Worm (Caenorhabditis elegans) whole organism, late embryonic: ENCODE results near the gene R07E4.5.

Experiments
- C08G9.2 ChIP-seq: sonication (generic microtip); optimal IDR thresholded peaks from 2 replicates; lab custom pipeline; 2016; ENCODE audit warnings: mild to moderate bottlenecking, missing genetic modification characterization, moderate library complexity, missing compliant biosample characterization
- C38D4.7 ChIP-seq: fragments of 200-800 bp; sonication (Bioruptor generic); optimal IDR thresholded peaks from 2 replicates; lab custom pipeline; 2018; ENCODE audit warnings: mild to moderate bottlenecking, missing genetic modification characterization, moderate library complexity, missing compliant biosample characterization
- F13H6.1 ChIP-seq: sonication (generic microtip); optimal IDR thresholded peaks from 2 replicates; lab custom pipeline; 2016; ENCODE audit warnings: missing genetic modification characterization, missing compliant biosample characterization
- Y22D7AL.16 ChIP-seq: sonication (generic microtip); optimal IDR thresholded peaks from 2 replicates; lab custom pipeline; 2016; ENCODE audit warnings: missing genetic modification characterization, missing compliant biosample characterization
- ahr-1 ChIP-seq: sonication (generic microtip); optimal IDR thresholded peaks from 2 replicates; lab custom pipeline; 2016; ENCODE audit warnings: missing genetic modification characterization, missing compliant biosample characterization
- ama-1 ChIP-seq: fragments of 150-350 bp; optimal IDR thresholded peaks from 2 replicates; lab custom pipeline; 2014
- ceh-14 ChIP-seq: sonication (generic microtip); optimal IDR thresholded peaks from 2 replicates; lab custom pipeline; 2016; ENCODE audit warnings: missing genotype, missing genetic modification characterization, missing compliant biosample characterization
- ceh-2 ChIP-seq: sonication (generic microtip); optimal IDR thresholded peaks from 2 replicates; lab custom pipeline; 2016; ENCODE audit warnings: missing genotype, missing genetic modification characterization, missing compliant biosample characterization
- ceh-22 ChIP-seq: sonication (generic microtip); optimal IDR thresholded peaks from 2 replicates; lab custom pipeline; 2017; ENCODE audit warnings: missing biosample characterization, missing genetic modification characterization
- ceh-31 ChIP-seq: sonication (generic microtip); optimal IDR thresholded peaks from 2 replicates; lab custom pipeline; 2016; ENCODE audit warnings: missing genetic modification characterization, missing compliant biosample characterization
- ceh-45 ChIP-seq: fragments of 200-800 bp; sonication (Bioruptor generic); IDR thresholded peaks from 2 replicates; pipeline ENCODE4 v1.3.6; 2022; ENCODE audit warnings: missing genetic modification reagents, missing genetic modification characterization, missing compliant biosample characterization
- ceh-48 ChIP-seq: sonication (generic microtip); optimal IDR thresholded peaks from 2 replicates; lab custom pipeline; 2016; ENCODE audit warnings: missing genetic modification characterization, inconsistent platforms, missing compliant biosample characterization
- ceh-9 ChIP-seq: sonication (generic microtip); optimal IDR thresholded peaks from 2 replicates; lab custom pipeline; 2016; ENCODE audit warnings: mild to moderate bottlenecking, missing genetic modification characterization, inconsistent platforms, missing compliant biosample characterization
- dmd-4 ChIP-seq: sonication (generic microtip); optimal IDR thresholded peaks from 2 replicates; lab custom pipeline; 2016; ENCODE audit warnings: borderline replicate concordance, missing genetic modification characterization, missing compliant biosample characterization
- dve-1 ChIP-seq: sonication (generic microtip); optimal IDR thresholded peaks from 2 replicates; lab custom pipeline; 2017; ENCODE audit warnings: antibody characterized with exemption, mild to moderate bottlenecking, missing genetic modification characterization, missing compliant biosample characterization
- elt-4 ChIP-seq: sonication (generic microtip); optimal IDR thresholded peaks from 2 replicates; lab custom pipeline; 2016; ENCODE audit warnings: missing genetic modification characterization, missing compliant biosample characterization
- fax-1 ChIP-seq: sonication (generic microtip); optimal IDR thresholded peaks from 2 replicates; lab custom pipeline; 2016; ENCODE audit warnings: missing genotype, missing genetic modification characterization, missing compliant biosample characterization
- hlh-13 ChIP-seq: fragments of 200-800 bp; sonication (Bioruptor generic); optimal IDR thresholded peaks from 2 replicates; lab custom pipeline; 2018; ENCODE audit warnings: mild to moderate bottlenecking, missing genetic modification characterization, missing compliant biosample characterization
- hlh-15 ChIP-seq: sonication (generic microtip); optimal IDR thresholded peaks from 2 replicates; lab custom pipeline; 2016; ENCODE audit warnings: missing genetic modification characterization, missing compliant biosample characterization
- hlh-6 ChIP-seq: sonication (generic microtip); optimal IDR thresholded peaks from 2 replicates; lab custom pipeline; 2016; ENCODE audit warnings: missing genotype, missing genetic modification characterization, missing compliant biosample characterization
- lim-6 ChIP-seq: sonication (generic microtip); optimal IDR thresholded peaks from 2 replicates; lab custom pipeline; 2016; ENCODE audit warnings: missing genetic modification characterization, missing compliant biosample characterization
- lin-11 ChIP-seq: fragments of 200-800 bp; sonication (Bioruptor generic); optimal IDR thresholded peaks from 2 replicates; lab custom pipeline; 2018; ENCODE audit warnings: mild to moderate bottlenecking, missing genetic modification characterization, missing compliant biosample characterization
- nfya-1 ChIP-seq: sonication (generic microtip); optimal IDR thresholded peaks from 2 replicates; lab custom pipeline; 2017; ENCODE audit warnings: missing genetic modification characterization, mild to moderate bottlenecking, missing compliant biosample characterization, antibody characterized with exemption, moderate library complexity
- nhr-11 ChIP-seq: fragments of 150-350 bp; optimal IDR thresholded peaks from 2 replicates; lab custom pipeline; 2014; ENCODE audit warnings: missing biosample characterization, missing genetic modification characterization
- nhr-232 ChIP-seq: sonication (generic microtip); optimal IDR thresholded peaks from 2 replicates; lab custom pipeline; 2016; ENCODE audit warnings: missing genetic modification characterization, missing compliant biosample characterization
- npax-4 ChIP-seq: sonication (generic microtip); optimal IDR thresholded peaks from 2 replicates; lab custom pipeline; 2016; ENCODE audit warnings: missing genetic modification characterization, missing compliant biosample characterization
- odd-2 ChIP-seq: sonication (generic microtip); optimal IDR thresholded peaks from 2 replicates; lab custom pipeline; 2017; ENCODE audit warnings: antibody characterized with exemption, mild to moderate bottlenecking, missing genetic modification characterization, missing compliant biosample characterization
- pat-9 ChIP-seq: fragments of 200-800 bp; sonication (Bioruptor generic); optimal IDR thresholded peaks from 2 replicates; lab custom pipeline; 2018; ENCODE audit warnings: mild to moderate bottlenecking, missing genetic modification characterization, moderate library complexity, missing compliant biosample characterization
- pax-1 ChIP-seq: fragments of 150-350 bp; optimal IDR thresholded peaks from 2 replicates; lab custom pipeline; 2014; ENCODE audit warnings: missing biosample characterization, missing genetic modification characterization
- pqm-1 ChIP-seq: sonication (generic microtip); optimal IDR thresholded peaks from 2 replicates; lab custom pipeline; 2016; ENCODE audit warnings: missing genetic modification characterization, missing compliant biosample characterization
- rnt-1 ChIP-seq: sonication (generic microtip); optimal IDR thresholded peaks from 2 replicates; lab custom pipeline; 2016; ENCODE audit warnings: missing genetic modification characterization, missing compliant biosample characterization
- sdc-2 ChIP-seq: sonication (generic microtip); optimal IDR thresholded peaks from 2 replicates; lab custom pipeline; 2016; ENCODE audit warnings: missing genotype, missing genetic modification characterization, missing compliant biosample characterization
- tbx-2 ChIP-seq: sonication (generic microtip); optimal IDR thresholded peaks from 2 replicates; lab custom pipeline; 2016; ENCODE audit warnings: missing genetic modification characterization, missing compliant biosample characterization
- tbx-7 ChIP-seq: sonication (generic microtip); optimal IDR thresholded peaks from 2 replicates; lab custom pipeline; 2016; ENCODE audit warnings: missing genotype, missing genetic modification characterization, missing compliant biosample characterization
- unc-42 ChIP-seq: sonication (generic microtip); optimal IDR thresholded peaks from 2 replicates; lab custom pipeline; 2016; ENCODE audit warnings: missing genotype, missing genetic modification characterization, missing compliant biosample characterization
- unc-55 ChIP-seq: sonication (generic microtip); optimal IDR thresholded peaks from 2 replicates; lab custom pipeline; 2017; ENCODE audit warnings: missing biosample characterization, missing genetic modification reagents, missing genetic modification characterization
- unc-86 ChIP-seq: sonication (generic microtip); optimal IDR thresholded peaks from 2 replicates; lab custom pipeline; 2016; ENCODE audit warnings: missing genetic modification characterization, missing compliant biosample characterization
- zip-5 ChIP-seq: sonication (generic microtip); optimal IDR thresholded peaks from 2 replicates; lab custom pipeline; 2016; ENCODE audit warnings: missing genetic modification characterization, missing compliant biosample characterization

R07E4.5 gene

ce11 chrX:5984581-5985039 lies 31.6 kb upstream of the R07E4.5 start, which contains the start of gene klp-13 (continued):
- TF ChIP-seq ceh-48 (tag; lab: Kevin White, UChicago) (no peak), sdc-2 (tag; lab: Kevin White, UChicago) (peak; percentile 69), zip-5 (tag; lab: Kevin White, UChicago) (no peak), lim-6 (tag; lab: Kevin White, UChicago) (peak; percentile 27), rnt-1 (tag; lab: Kevin White, UChicago) (peak; percentile 86), C38D4.7 (GFP tag; lab: Kevin White, UChicago) (no peak), ceh-45 (GFP tag; lab: Robert Waterston, UW) (no peak), unc-86 (tag; lab: Kevin White, UChicago) (no peak), pqm-1 (tag; lab: Kevin White, UChicago) (peak; percentile 41), fax-1 (tag; lab: Kevin White, UChicago) (no peak), elt-4 (tag; lab: Kevin White, UChicago) (no peak), hlh-6 (tag; lab: Kevin White, UChicago) (peak; percentile 64), ceh-22 (tag; lab: Kevin White, UChicago) (no peak), tbx-2 (peak; percentile 81), C08G9.2 (tag; lab: Kevin White, UChicago) (peak; percentile 59), dve-1 (tag; lab: Kevin White, UChicago) (peak; percentile 13)

ce11 chrX:5983267-5983666 lies 30.3 kb upstream of the R07E4.5 start:
- TF ChIP-seq Y22D7AL.16 (tag; lab: Kevin White, UChicago) (no peak), nhr-11 (tag; lab: Kevin White, UChicago) (no peak), unc-42 (peak; percentile 71)
- TF ChIP-seq, all 69 proteins: peak for 1

- TF ChIP-seq lim-6 (tag; lab: Kevin White, UChicago) (no peak), unc-42 (peak; percentile 92)
Observed at ce11 chrX:5982799-5983198, 29.8 kb upstream of the R07E4.5 start.

- TF ChIP-seq npax-4 (tag; lab: Kevin White, UChicago) (no peak), ama-1 (lab: Kevin White, UChicago) (no peak), unc-42 (peak; percentile 31)
Observed at ce11 chrX:5981698-5982097, 28.7 kb upstream of the R07E4.5 start.

ce11 chrX:5977754-5978153 lies 24.8 kb upstream of the R07E4.5 start, which contains the start of gene kin-2:
kin-2 (minus strand) TSS chrX:5977854.
- TF ChIP-seq F13H6.1 (tag; lab: Kevin White, UChicago): no peak
- TF ChIP-seq dmd-4 (tag; lab: Kevin White, UChicago): no peak
- no peak for TF ChIP-seq unc-55 (GFP tag; lab: Kevin White, UChicago)
- TF ChIP-seq ceh-9 (tag; lab: Kevin White, UChicago): no peak
- TF ChIP-seq tbx-7 (tag; lab: Kevin White, UChicago): no peak
- no peak for TF ChIP-seq lim-6 (tag; lab: Kevin White, UChicago)
- no peak for TF ChIP-seq ama-1 (lab: Kevin White, UChicago)

ce11 chrX:5976206-5976960 lies 23.4 kb upstream of the R07E4.5 start:
- TF ChIP-seq ama-1 (lab: Kevin White, UChicago): no peak
- TF ChIP-seq hlh-15 (tag; lab: Kevin White, UChicago): no peak
- peak; percentile 5 for TF ChIP-seq sdc-2 (tag; lab: Kevin White, UChicago)
- TF ChIP-seq Y22D7AL.16 (tag; lab: Kevin White, UChicago): no peak
- TF ChIP-seq hlh-13 (GFP tag; lab: Kevin White, UChicago): no peak
- no peak for TF ChIP-seq pqm-1 (tag; lab: Kevin White, UChicago)
- TF ChIP-seq fax-1 (tag; lab: Kevin White, UChicago): no peak
- TF ChIP-seq ceh-9 (tag; lab: Kevin White, UChicago): no peak
- no peak for TF ChIP-seq pax-1 (tag; lab: Kevin White, UChicago)
- TF ChIP-seq ceh-2 (tag; lab: Kevin White, UChicago): no peak
- TF ChIP-seq lin-11 (tag; lab: Kevin White, UChicago): no peak
- TF ChIP-seq odd-2 (tag; lab: Kevin White, UChicago): no peak
- TF ChIP-seq ceh-31 (tag; lab: Kevin White, UChicago): peak; percentile 53
- no peak for TF ChIP-seq pat-9
- no peak for TF ChIP-seq zip-5 (tag; lab: Kevin White, UChicago)
- TF ChIP-seq tbx-2: peak; percentile 31
- no peak for TF ChIP-seq rnt-1 (tag; lab: Kevin White, UChicago)
- TF ChIP-seq unc-42: peak; percentile 69
- peak; percentile 54 for TF ChIP-seq unc-55 (GFP tag; lab: Kevin White, UChicago)
- no peak for TF ChIP-seq C38D4.7 (GFP tag; lab: Kevin White, UChicago)
- TF ChIP-seq ahr-1: no peak
- TF ChIP-seq nhr-232 (tag; lab: Kevin White, UChicago): no peak
- TF ChIP-seq elt-4 (tag; lab: Kevin White, UChicago): no peak
- no peak for TF ChIP-seq C08G9.2 (tag; lab: Kevin White, UChicago)
- peak; percentile 26 for TF ChIP-seq ceh-14 (tag; lab: Kevin White, UChicago)
- TF ChIP-seq nfya-1 (tag; lab: Kevin White, UChicago): peak; percentile 88
- no peak for TF ChIP-seq F13H6.1 (tag; lab: Kevin White, UChicago)
